Worm (Caenorhabditis elegans) whole organism, L2 larva: ENCODE results near the gene F22E5.7.
"Not testable (repeated sequence)": the region's sequence is repeated elsewhere in the genome, so short reads cannot be mapped to it uniquely, and the experiment has no call there.

Experiments
- aly-2 ChIP-seq: fragments of 150-350 bp; optimal IDR thresholded peaks from 2 replicates; lab custom pipeline; 2014; ENCODE audit warnings: missing biosample characterization, missing genetic modification characterization
- ama-1 ChIP-seq: fragments of 150-350 bp; optimal IDR thresholded peaks from 2 replicates; lab custom pipeline; 2018; ENCODE audit warnings: inconsistent platforms
- blmp-1 ChIP-seq: sonication (generic microtip); optimal IDR thresholded peaks from 2 replicates; lab custom pipeline; 2017; ENCODE audit warnings: missing genetic modification characterization, mild to moderate bottlenecking, missing compliant biosample characterization, antibody characterized with exemption, moderate library complexity; ENCODE audit not compliant: insufficient read depth
- ceh-82 ChIP-seq: fragments of 150-350 bp; optimal IDR thresholded peaks from 2 replicates; lab custom pipeline; 2014; ENCODE audit warnings: missing biosample characterization, missing genetic modification characterization
- fos-1 ChIP-seq: fragments of 150-350 bp; optimal IDR thresholded peaks from 2 replicates; lab custom pipeline; 2014; ENCODE audit warnings: missing biosample characterization, missing genetic modification characterization
- gmeb-1 ChIP-seq: fragments of 150-350 bp; optimal IDR thresholded peaks from 2 replicates; lab custom pipeline; 2014; ENCODE audit warnings: missing biosample characterization, missing genetic modification characterization
- lsy-2 ChIP-seq, 2 experiments: fragments of 150-350 bp in 1 of 2; sonication (generic microtip) in 1 of 2; optimal IDR thresholded peaks; 2 replicates each; lab custom pipeline; 2014 to 2017; ENCODE audit warnings: missing biosample characterization in 2 of 2, missing genetic modification characterization in 2 of 2
- mbf-1 ChIP-seq: sonication (generic microtip); optimal IDR thresholded peaks from 2 replicates; lab custom pipeline; 2017; ENCODE audit warnings: missing biosample characterization, missing genetic modification characterization
- mdl-1 ChIP-seq, 2 experiments: fragments of 150-350 bp in 1 of 2; sonication (generic microtip) in 1 of 2; optimal IDR thresholded peaks; 2 replicates each; lab custom pipeline; 2017; ENCODE audit warnings: missing biosample characterization in 2 of 2, missing genetic modification characterization in 2 of 2
- nhr-237 ChIP-seq: fragments of 150-350 bp; optimal IDR thresholded peaks from 2 replicates; lab custom pipeline; 2014; ENCODE audit warnings: missing biosample characterization, missing genetic modification characterization
- nhr-25 ChIP-seq: fragments of 150-350 bp; sonication (generic microtip); optimal IDR thresholded peaks from 3 replicates; lab custom pipeline; 2014; ENCODE audit warnings: missing biosample characterization, missing genetic modification characterization
- ztf-11 ChIP-seq: sonication (generic microtip); optimal IDR thresholded peaks from 2 replicates; lab custom pipeline; 2017; ENCODE audit warnings: missing biosample characterization, missing genetic modification characterization

DNA sequence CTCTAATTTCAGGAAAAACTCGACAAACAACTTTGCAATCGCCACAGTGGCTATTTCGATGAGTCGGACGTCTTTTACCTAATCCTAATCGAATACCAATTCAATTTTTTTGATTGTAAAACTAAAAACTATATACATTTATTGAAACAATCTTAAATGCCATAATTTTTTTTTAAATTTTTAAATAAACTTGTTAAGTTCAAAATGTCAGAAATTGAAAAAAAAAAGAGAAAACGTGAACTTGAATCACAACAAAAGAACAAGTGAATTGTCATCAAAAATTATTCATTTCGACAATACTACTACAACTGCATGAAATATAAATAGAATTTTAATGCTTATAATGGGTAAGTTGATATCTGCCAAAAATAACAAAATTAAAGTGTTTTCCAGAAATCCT lies 29.6 kb upstream of the F22E5.7 start, which contains the start of gene D2062.13:
- not testable (repeated sequence) for TF ChIP-seq ceh-82 (tag; lab: Kevin White, UChicago); aly-2 (tag; lab: Kevin White, UChicago); nhr-237 (tag; lab: Kevin White, UChicago); mdl-1 (tag; optimal IDR thresholded peaks at IDR 0.05; lab: Kevin White, UChicago); lsy-2 (tag; optimal IDR thresholded peaks at IDR 0.05; lab: Kevin White, UChicago); ztf-11 (tag; lab: Kevin White, UChicago); gmeb-1; ama-1; blmp-1; mbf-1 (tag; lab: Kevin White, UChicago); fos-1 (tag; lab: Kevin White, UChicago); nhr-25
